Worm (Caenorhabditis elegans) whole organism, young adult: Measurements from ENCODE around the gene ZC404.16.
A peak's percentile ranks its signal among the peaks of the same experiment; 100 is the strongest.

Source experiments
- B0019.2 ChIP-seq: fragments of 200-800 bp; sonication (Bioruptor generic); conservative IDR thresholded peaks from 2 replicates; pipeline ENCODE4 v1.3.6; 2022; ENCODE audit warnings: missing genetic modification reagents, missing genetic modification characterization, missing compliant biosample characterization
- B0336.3 ChIP-seq: fragments of 200-800 bp; sonication (Bioruptor generic); IDR thresholded peaks from 2 replicates; pipeline ENCODE4 v1.3.6; 2022; ENCODE audit warnings: missing genetic modification characterization, missing compliant biosample characterization
- D2030.7 ChIP-seq: fragments of 200-800 bp; sonication (Bioruptor generic); IDR thresholded peaks from 2 replicates; pipeline ENCODE4 v1.3.6; 2022; ENCODE audit warnings: missing genetic modification reagents, missing genetic modification characterization, missing compliant biosample characterization
- F10E7.11 ChIP-seq: sonication (generic microtip); optimal IDR thresholded peaks from 2 replicates; lab custom pipeline; 2017; ENCODE audit warnings: mild to moderate bottlenecking, missing genetic modification characterization, moderate library complexity, missing compliant biosample characterization
- F23B12.7 ChIP-seq: sonication (generic microtip); optimal IDR thresholded peaks from 2 replicates; lab custom pipeline; 2017; ENCODE audit warnings: missing genetic modification characterization, mild to moderate bottlenecking, missing compliant biosample characterization, antibody characterized with exemption, moderate library complexity; ENCODE audit not compliant: insufficient read depth
- F33H1.4 ChIP-seq: fragments of 200-800 bp; sonication (Bioruptor generic); IDR thresholded peaks from 2 replicates; pipeline ENCODE4 v1.3.6; 2022; ENCODE audit warnings: missing genetic modification reagents, missing genetic modification characterization, missing compliant biosample characterization
- F52B5.7 ChIP-seq: sonication (generic microtip); optimal IDR thresholded peaks from 2 replicates; lab custom pipeline; 2016; ENCODE audit warnings: mild to moderate bottlenecking, missing genetic modification characterization, missing compliant biosample characterization
- Y53F4B.3 ChIP-seq: fragments of 200-800 bp; sonication (Bioruptor generic); IDR thresholded peaks from 2 replicates; pipeline ENCODE4 v1.3.6; 2022; ENCODE audit warnings: missing genetic modification reagents, missing genetic modification characterization, missing compliant biosample characterization
- aptf-2 ChIP-seq: fragments of 200-800 bp; sonication (Bioruptor generic); conservative IDR thresholded peaks from 2 replicates; pipeline ENCODE4 v1.3.6; 2022; ENCODE audit warnings: missing genetic modification reagents, missing genetic modification characterization, missing compliant biosample characterization
- atf-7 ChIP-seq: sonication (generic microtip); optimal IDR thresholded peaks from 2 replicates; lab custom pipeline; 2017; ENCODE audit warnings: mild to moderate bottlenecking, missing genetic modification characterization, missing compliant biosample characterization
- athp-1 ChIP-seq: sonication (generic microtip); optimal IDR thresholded peaks from 2 replicates; lab custom pipeline; 2017; ENCODE audit warnings: mild to moderate bottlenecking, missing genetic modification characterization, missing compliant biosample characterization
- bed-1 ChIP-seq: fragments of 200-800 bp; sonication (Bioruptor generic); IDR thresholded peaks from 2 replicates; pipeline ENCODE4 v1.3.6; 2022; ENCODE audit warnings: missing genetic modification reagents, missing genetic modification characterization, missing compliant biosample characterization
- cebp-1 ChIP-seq, 2 experiments: fragments of 200-800 bp in 1 of 2; sonication (Bioruptor generic) in 1 of 2; sonication (generic microtip) in 1 of 2; IDR thresholded peaks in 1 of 2; optimal IDR thresholded peaks in 1 of 2; 2 replicates each; pipeline versions ENCODE4 v1.3.6 to Lab custom; 2017 to 2022; ENCODE audit warnings: missing compliant biosample characterization in 2 of 2, missing genetic modification characterization in 2 of 2, mild to moderate bottlenecking in 1 of 2, missing genetic modification reagents in 1 of 2, moderate library complexity in 1 of 2
- ceh-79 ChIP-seq: sonication (generic microtip); optimal IDR thresholded peaks from 2 replicates; lab custom pipeline; 2017; ENCODE audit warnings: mild to moderate bottlenecking, missing genetic modification characterization, missing compliant biosample characterization
- egl-18 ChIP-seq: fragments of 200-800 bp; sonication (Bioruptor generic); IDR thresholded peaks from 2 replicates; pipeline ENCODE4 v1.3.6; 2022; ENCODE audit warnings: missing genetic modification reagents, missing genetic modification characterization, missing compliant biosample characterization
- hmg-1.2 ChIP-seq: fragments of 200-800 bp; sonication (Bioruptor generic); IDR thresholded peaks from 2 replicates; pipeline ENCODE4 v1.3.6; 2022; ENCODE audit warnings: missing genetic modification reagents, missing genetic modification characterization, missing compliant biosample characterization
- hmg-20 ChIP-seq: fragments of 200-800 bp; sonication (Bioruptor generic); IDR thresholded peaks from 2 replicates; pipeline ENCODE4 v1.3.6; 2022; ENCODE audit warnings: missing genetic modification reagents, missing genetic modification characterization, missing compliant biosample characterization
- let-526 ChIP-seq: fragments of 200-800 bp; sonication (Bioruptor generic); IDR thresholded peaks from 2 replicates; pipeline ENCODE4 v1.3.6; 2022; ENCODE audit warnings: missing genetic modification reagents, missing genetic modification characterization, missing compliant biosample characterization
- lin-35 ChIP-seq, 3 experiments: fragments of 150-350 bp in 2 of 3; sonication (generic microtip) in 1 of 3; optimal IDR thresholded peaks; 2 replicates each; lab custom pipeline; 2014 to 2018; ENCODE audit warnings: missing biosample characterization in 3 of 3, missing genetic modification characterization in 3 of 3, missing genetic modification reagents in 3 of 3
- madf-6 ChIP-seq: fragments of 200-800 bp; sonication (Bioruptor generic); IDR thresholded peaks from 2 replicates; pipeline ENCODE4 v1.3.6; 2022; ENCODE audit warnings: missing genetic modification reagents, missing genetic modification characterization, missing compliant biosample characterization
- madf-8 ChIP-seq: fragments of 200-800 bp; sonication (Bioruptor generic); conservative IDR thresholded peaks from 2 replicates; pipeline ENCODE4 v1.3.6; 2022; ENCODE audit warnings: missing genetic modification reagents, missing genetic modification characterization, missing compliant biosample characterization
- mcd-1 ChIP-seq: fragments of 200-800 bp; sonication (Bioruptor generic); IDR thresholded peaks from 2 replicates; pipeline ENCODE4 v1.3.6; 2022; ENCODE audit warnings: missing genetic modification reagents, missing genetic modification characterization, missing compliant biosample characterization
- mel-28 ChIP-seq: sonication (generic microtip); optimal IDR thresholded peaks from 2 replicates; lab custom pipeline; 2016; ENCODE audit warnings: borderline replicate concordance, mild to moderate bottlenecking, missing genetic modification characterization, missing compliant biosample characterization
- mes-4 ChIP-seq: sonication (generic microtip); optimal IDR thresholded peaks from 2 replicates; lab custom pipeline; 2016; ENCODE audit warnings: missing genotype, missing genetic modification characterization, missing compliant biosample characterization
- mxl-1 ChIP-seq: sonication (generic microtip); optimal IDR thresholded peaks from 2 replicates; lab custom pipeline; 2016; ENCODE audit warnings: missing genetic modification characterization, missing compliant biosample characterization
- nfya-2 ChIP-seq: fragments of 200-800 bp; sonication (Bioruptor generic); IDR thresholded peaks from 2 replicates; pipeline ENCODE4 v1.3.6; 2022; ENCODE audit warnings: missing genetic modification reagents, missing genetic modification characterization, missing compliant biosample characterization
- nhr-179 ChIP-seq: sonication (generic microtip); optimal IDR thresholded peaks from 2 replicates; lab custom pipeline; 2016; ENCODE audit warnings: mild to moderate bottlenecking, missing genetic modification characterization, missing compliant biosample characterization
- nhr-27 ChIP-seq: fragments of 200-800 bp; sonication (Bioruptor generic); optimal IDR thresholded peaks from 2 replicates; lab custom pipeline; 2018; ENCODE audit warnings: mild to moderate bottlenecking, missing genetic modification characterization, moderate library complexity, missing compliant biosample characterization
- nhr-90 ChIP-seq: sonication (generic microtip); optimal IDR thresholded peaks from 2 replicates; lab custom pipeline; 2016; ENCODE audit warnings: missing genotype, mild to moderate bottlenecking, missing genetic modification characterization, missing compliant biosample characterization
- pha-4 ChIP-seq: fragments of 150-350 bp; sonication (generic microtip); optimal IDR thresholded peaks from 2 replicates; lab custom pipeline; 2014; ENCODE audit warnings: missing biosample characterization, missing genetic modification reagents, missing genetic modification characterization
- sdz-38 ChIP-seq: sonication (generic microtip); optimal IDR thresholded peaks from 2 replicates; lab custom pipeline; 2016; ENCODE audit warnings: missing genotype, missing genetic modification characterization, missing compliant biosample characterization
- snpc-1.3 ChIP-seq: sonication (generic microtip); optimal IDR thresholded peaks from 2 replicates; lab custom pipeline; 2017; ENCODE audit warnings: missing genetic modification characterization, mild to moderate bottlenecking, missing compliant biosample characterization, antibody characterized with exemption, moderate library complexity, missing genotype, missing genetic modification reagents; ENCODE audit not compliant: insufficient read depth
- snpc-3.4 ChIP-seq: sonication (generic microtip); optimal IDR thresholded peaks from 2 replicates; lab custom pipeline; 2017; ENCODE audit warnings: missing genetic modification characterization, mild to moderate bottlenecking, missing compliant biosample characterization, antibody characterized with exemption, moderate library complexity, missing genotype, missing genetic modification reagents
- sptf-2 ChIP-seq: fragments of 200-800 bp; sonication (Bioruptor generic); optimal IDR thresholded peaks from 2 replicates; lab custom pipeline; 2018; ENCODE audit warnings: mild to moderate bottlenecking, missing genetic modification characterization, missing compliant biosample characterization
- unc-62 ChIP-seq: fragments of 150-350 bp; optimal IDR thresholded peaks from 2 replicates; lab custom pipeline; 2014; ENCODE audit warnings: missing biosample characterization, missing genetic modification reagents, missing genetic modification characterization
- zfh-2 ChIP-seq: fragments of 200-800 bp; sonication (Bioruptor generic); conservative IDR thresholded peaks from 2 replicates; pipeline ENCODE4 v1.3.6; 2022; ENCODE audit warnings: missing genetic modification reagents, missing genetic modification characterization, missing compliant biosample characterization
- zim-3 ChIP-seq: sonication (generic microtip); optimal IDR thresholded peaks from 2 replicates; lab custom pipeline; 2017; ENCODE audit warnings: mild to moderate bottlenecking, missing genetic modification characterization, moderate library complexity, missing compliant biosample characterization

Gene ZC404.16

DNA sequence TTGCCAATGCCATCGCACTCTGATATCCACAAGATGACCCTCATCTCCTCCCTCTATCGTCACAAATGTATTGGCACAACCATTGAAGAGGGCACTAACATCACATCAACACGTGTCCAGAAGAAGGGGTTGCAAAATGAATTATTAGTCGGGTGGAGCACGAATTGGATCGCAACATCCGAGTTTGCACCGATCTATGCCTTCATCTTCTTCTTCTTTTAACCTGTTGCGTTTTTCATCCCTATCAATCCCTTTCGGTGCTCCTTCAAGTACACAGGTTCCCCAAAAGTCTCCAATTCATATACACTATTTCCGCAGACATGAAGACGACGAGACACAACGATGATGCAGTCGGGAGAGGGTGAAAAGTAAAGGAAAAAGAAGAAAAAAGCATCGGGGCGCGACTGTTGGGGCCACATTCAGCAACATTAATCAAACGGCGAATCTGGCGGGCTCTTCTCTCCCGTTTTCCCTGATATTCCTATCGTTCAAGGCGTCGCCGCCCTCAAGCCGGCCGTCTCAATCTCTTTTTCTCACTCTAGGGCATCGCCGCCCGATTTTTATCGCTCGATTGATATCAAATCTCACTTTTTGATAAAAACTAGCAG is 22.0 kb downstream of the ZC404.16 start:
- TF ChIP-seq zfh-2 (GFP tag; lab: Robert Waterston, UW), result peak; percentile 58
- TF ChIP-seq nhr-90, result no peak

DNA sequence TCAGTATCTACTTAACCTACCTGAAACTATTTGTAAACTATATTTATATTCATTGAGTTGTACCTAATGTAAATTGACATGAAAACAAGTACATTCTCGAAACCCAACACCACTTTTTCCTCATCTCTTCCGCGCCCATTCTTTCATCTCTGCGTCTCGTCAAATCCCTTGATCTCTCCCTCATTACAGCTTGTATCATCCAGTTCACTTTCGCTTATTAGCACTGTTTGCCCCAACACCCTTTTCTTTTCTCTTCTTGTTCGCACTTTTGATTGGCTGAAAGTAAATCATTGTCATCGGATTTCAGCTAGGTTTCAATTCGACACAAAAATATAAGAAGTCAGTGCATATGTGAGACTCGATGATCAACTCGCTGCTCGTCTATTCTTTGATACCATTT is 28.9 kb downstream of the ZC404.16 start, which contains the start of gene T25F10.3:
Gene T25F10.3, plus strand, starts transcription at position 308 of the 400 bp plus-strand sequence.
- TF ChIP-seq hmg-1.2 (GFP tag; lab: Robert Waterston, UW) (0 out of 2 replicates have a peak, but pooled peaks have one; percentile 13), D2030.7 (GFP tag; lab: Robert Waterston, UW) (no peak), B0336.3 (no peak)

DNA sequence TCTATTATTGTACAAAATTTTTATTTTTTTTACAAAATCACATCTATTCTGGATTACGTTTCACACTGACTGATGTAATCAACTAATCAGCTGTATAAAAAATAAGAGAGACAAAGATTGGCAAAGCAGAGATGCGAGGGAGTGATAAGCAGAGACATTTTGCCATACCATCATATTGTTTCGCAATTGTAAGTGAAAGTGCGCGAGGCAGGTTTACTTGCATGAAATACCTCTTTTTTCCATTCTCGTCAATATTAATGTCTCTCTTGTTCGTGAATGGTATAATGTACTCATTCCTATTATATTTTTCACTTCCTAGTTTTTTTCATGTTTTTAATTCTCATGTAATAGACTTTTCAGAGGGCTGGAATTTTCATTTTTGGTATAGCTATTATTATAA is 36.8 kb downstream of the ZC404.16 start:
- TF ChIP-seq cebp-1 (GFP tag; IDR thresholded peaks at IDR 0.05; lab: Robert Waterston, UW) (no peak), cebp-1 (tag; optimal IDR thresholded peaks at IDR 0.05; lab: Kevin White, UChicago) (peak; percentile 62), pha-4 (tag; lab: Kevin White, UChicago) (no peak), F23B12.7 (no peak)

DNA sequence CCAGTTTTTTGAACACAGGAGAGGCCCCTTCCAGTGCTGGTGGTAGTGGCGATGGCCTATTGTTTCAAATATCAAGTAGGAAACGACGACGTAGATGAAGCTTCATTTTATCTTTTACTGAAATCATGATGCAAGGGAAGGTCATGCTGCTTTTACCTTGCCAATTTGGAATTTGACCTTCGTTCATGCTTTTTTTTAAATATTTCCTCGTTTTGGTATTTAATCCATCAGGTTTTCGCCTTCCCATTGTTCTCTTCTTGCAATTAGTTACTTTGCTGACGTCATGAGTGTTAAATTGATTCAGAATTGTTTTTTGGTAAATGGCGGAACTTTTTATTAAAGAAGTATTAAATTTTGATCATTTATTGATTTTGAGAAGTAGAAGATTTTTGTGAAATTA is 37.5 kb downstream of the ZC404.16 start:
- TF ChIP-seq mxl-1, result no peak
- TF ChIP-seq madf-6 (GFP tag; lab: Robert Waterston, UW), result no peak
- TF ChIP-seq F52B5.7 (tag; lab: Kevin White, UChicago), result no peak
- TF ChIP-seq unc-62 (GFP tag; lab: Kevin White, UChicago), result no peak
- no peak for TF ChIP-seq mel-28 (tag; lab: Kevin White, UChicago)
- no peak for TF ChIP-seq F33H1.4 (GFP tag; lab: Robert Waterston, UW)
- no peak for TF ChIP-seq sptf-2
- no peak for TF ChIP-seq madf-8
- no peak for TF ChIP-seq atf-7 (tag; lab: Kevin White, UChicago)
- TF ChIP-seq aptf-2, result no peak
- no peak for TF ChIP-seq egl-18 (GFP tag; lab: Robert Waterston, UW)
- no peak for TF ChIP-seq sdz-38 (tag; lab: Kevin White, UChicago)
- TF ChIP-seq lin-35 (GFP tag; optimal IDR thresholded peaks at IDR 0.05; lab: Kevin White, UChicago), result no peak
- no peak for TF ChIP-seq nhr-179 (tag; lab: Kevin White, UChicago)
- TF ChIP-seq Y53F4B.3 (GFP tag; lab: Robert Waterston, UW), result no peak
- TF ChIP-seq athp-1 (tag; lab: Kevin White, UChicago), result no peak
- TF ChIP-seq snpc-1.3, result no peak
- no peak for TF ChIP-seq F10E7.11 (tag; lab: Kevin White, UChicago)
- TF ChIP-seq mcd-1 (GFP tag; lab: Robert Waterston, UW), result no peak
- no peak for TF ChIP-seq zim-3

DNA sequence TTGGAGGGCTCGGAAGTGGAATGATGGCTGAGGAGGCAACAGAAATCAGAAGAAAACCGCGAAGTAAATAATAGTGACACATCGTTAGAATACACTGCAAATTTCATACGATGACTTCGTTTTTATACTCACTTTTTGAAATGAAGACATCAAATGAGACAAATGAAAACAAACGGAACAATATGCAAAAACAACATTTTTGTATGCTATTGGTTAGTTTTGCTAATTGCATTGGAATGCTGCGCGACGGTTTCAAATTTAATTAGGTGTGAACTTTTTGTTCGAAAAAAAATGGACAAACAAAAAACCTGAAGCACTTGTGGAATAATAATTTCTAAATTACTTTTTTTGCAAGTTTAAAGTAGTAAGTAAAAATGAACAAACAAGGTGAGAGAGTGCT is 40.6 kb downstream of the ZC404.16 start, which contains the start of gene grl-8:
Gene grl-8, minus strand, starts transcription at position 101 of the 400 bp plus-strand sequence.
- no peak for TF ChIP-seq bed-1
- no peak for TF ChIP-seq Y53F4B.3 (GFP tag; lab: Robert Waterston, UW)
- TF ChIP-seq mel-28 (tag; lab: Kevin White, UChicago), result no peak
- no peak for TF ChIP-seq sptf-2
- no peak for TF ChIP-seq F33H1.4 (GFP tag; lab: Robert Waterston, UW)

DNA sequence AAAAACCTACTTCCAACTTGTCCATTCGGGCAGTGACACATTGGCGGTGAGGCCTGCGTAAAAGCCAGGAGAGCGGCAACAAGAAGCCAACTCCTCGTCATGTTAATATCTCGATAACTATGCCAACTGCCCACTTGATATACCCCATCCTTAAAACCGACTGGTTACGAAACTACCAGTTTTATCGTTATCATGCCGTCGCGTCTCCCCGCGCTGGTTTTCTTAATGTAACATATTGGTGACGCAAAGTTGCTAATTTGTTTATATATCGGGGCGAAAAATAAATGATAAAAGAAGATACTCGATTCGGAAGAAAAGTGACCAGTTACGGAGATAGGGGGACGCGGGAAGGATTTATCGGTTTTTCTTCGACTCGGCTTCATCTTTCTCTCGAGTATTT is 42.0 kb downstream of the ZC404.16 start, which contains the start of gene grl-9:
Gene grl-9, minus strand, starts transcription at position 101 of the 400 bp plus-strand sequence.
- no peak for TF ChIP-seq mcd-1 (GFP tag; lab: Robert Waterston, UW)
- no peak for TF ChIP-seq B0019.2
- TF ChIP-seq snpc-3.4 (tag; lab: Kevin White, UChicago), result no peak
- TF ChIP-seq ceh-79 (tag; lab: Kevin White, UChicago), result no peak
- no peak for TF ChIP-seq hmg-20 (GFP tag; lab: Robert Waterston, UW)
- TF ChIP-seq nhr-27 (tag; lab: Kevin White, UChicago), result no peak
- no peak for TF ChIP-seq nhr-179 (tag; lab: Kevin White, UChicago)
- TF ChIP-seq let-526 (GFP tag; lab: Robert Waterston, UW), result no peak
- TF ChIP-seq nfya-2 (GFP tag; lab: Robert Waterston, UW), result no peak
- TF ChIP-seq mes-4 (tag; lab: Kevin White, UChicago), result no peak
